Fruit fly (Drosophila melanogaster) Kc167 (cell line): ENCODE results near the gene IntS2.

Experiments
- Myc ChIP-seq: fragments of >200 bp; optimal IDR thresholded peaks from 2 replicates; lab custom pipeline; 2017; ENCODE audit warnings: missing external identifiers
- Sin3A ChIP-seq: fragments of >200 bp; optimal IDR thresholded peaks from 2 replicates; lab custom pipeline; 2018; ENCODE audit warnings: missing external identifiers
- h ChIP-seq: fragments of >200 bp; optimal IDR thresholded peaks from 3 replicates; lab custom pipeline; 2018; ENCODE audit warnings: missing external identifiers
- psq ChIP-seq: fragments of >200 bp; optimal IDR thresholded peaks from 2 replicates; lab custom pipeline; 2017; ENCODE audit warnings: missing external identifiers
- ttk ChIP-seq: sonication (Bioruptor generic); optimal IDR thresholded peaks from 2 replicates; lab custom pipeline; 2017; ENCODE audit warnings: missing external identifiers

DNA sequence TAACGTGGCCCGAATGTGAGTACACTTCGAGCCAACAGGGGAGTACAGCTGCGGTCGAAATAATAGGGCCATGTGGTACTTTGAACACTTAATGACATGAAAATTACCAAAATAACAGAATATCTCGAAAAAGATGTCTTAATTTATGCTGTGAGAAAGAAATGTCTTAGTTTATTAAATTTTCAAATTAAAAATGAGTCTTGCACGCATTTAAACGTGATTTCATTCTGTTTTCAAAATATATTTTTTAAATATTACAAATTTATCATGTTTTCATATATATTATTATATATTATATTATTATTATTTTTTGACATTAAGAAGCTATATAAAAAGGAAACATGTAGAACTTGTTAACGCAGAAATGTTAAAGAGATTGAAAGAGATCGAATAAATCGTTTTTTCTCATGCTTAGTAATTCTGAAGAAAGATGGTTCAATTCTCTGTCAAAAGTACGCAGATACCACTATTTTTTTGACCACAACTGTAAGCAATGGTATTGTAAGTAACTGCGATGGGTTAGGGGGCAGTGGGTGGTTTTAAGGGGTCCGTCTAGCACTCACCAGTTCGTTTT lies 38.3 kb upstream of the IntS2 start:
- TF ChIP-seq Myc (no peak), psq (no peak), Sin3A (lab: Kevin White, UChicago) (no peak), h (lab: Kevin White, UChicago) (no peak), ttk (lab: Kevin White, UChicago) (no peak)
